Fruit fly (Drosophila melanogaster): Measurements from ENCODE around the gene Targ2.

DNA sequence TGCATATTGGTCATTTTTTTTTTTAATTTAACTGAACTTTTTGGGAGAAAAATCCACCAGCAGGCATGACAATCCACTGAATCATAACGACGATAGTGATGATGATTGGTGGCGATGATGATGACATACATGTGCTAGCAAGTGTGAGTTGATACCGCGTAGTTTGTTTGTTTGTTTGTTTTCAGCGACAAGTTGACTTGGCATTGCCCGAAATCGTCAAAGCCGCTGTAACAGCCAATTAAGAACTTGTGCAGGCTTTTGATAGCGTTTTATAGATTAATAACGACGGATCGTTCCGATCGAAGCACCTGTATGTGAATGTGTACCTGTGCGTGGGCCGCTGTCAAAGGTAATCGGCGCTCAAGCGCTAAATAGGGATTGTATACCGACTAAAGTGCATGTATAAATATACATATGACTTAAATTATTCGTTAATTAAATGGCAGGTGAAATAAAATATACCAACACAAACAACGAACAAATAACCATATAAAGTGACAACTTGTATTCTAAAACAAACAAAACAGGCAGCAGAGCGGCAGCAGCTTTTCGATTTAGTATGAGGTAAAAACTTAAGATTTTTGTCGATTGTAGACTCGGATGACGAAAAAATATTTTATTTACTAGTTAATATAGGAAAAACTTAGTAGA, 1.7 kb downstream of the Targ2 start:
- no peak for TF ChIP-seq Myc (optimal IDR thresholded peaks at IDR 0.05)
- no peak for TF ChIP-seq h (optimal IDR thresholded peaks at IDR 0.05)
- TF ChIP-seq ttk (optimal IDR thresholded peaks at IDR 0.05), result no peak
